Fruit fly (Drosophila melanogaster) whole organism, embryonic: ENCODE measurements around the gene RpL37A.
A peak's percentile ranks its signal among the peaks of the same experiment; 100 is the strongest.

ENCODE experiments used
- Asciz ChIP-seq: fragments of 200-800 bp; sonication (Bioruptor generic); optimal IDR thresholded peaks from 2 replicates; lab custom pipeline; 2017; ENCODE audit warnings: missing biosample characterization, mild to moderate bottlenecking, missing genetic modification characterization, missing genetic modification reagents
- B-H1 ChIP-seq: fragments of 200-800 bp; sonication (Bioruptor generic); IDR thresholded peaks from 3 replicates; pipeline ENCODE4 v1.3.6; 2022; ENCODE audit warnings: missing biosample characterization, missing genetic modification characterization
- CG10462 ChIP-seq: fragments of 200-800 bp; sonication (Bioruptor generic); optimal IDR thresholded peaks from 2 replicates; lab custom pipeline; 2016; ENCODE audit warnings: missing biosample characterization, missing genetic modification characterization
- CG10543 ChIP-seq: fragments of 200-800 bp; sonication (Bioruptor generic); optimal IDR thresholded peaks from 3 replicates; lab custom pipeline; 2017; ENCODE audit warnings: missing biosample characterization, mild to moderate bottlenecking, missing genetic modification characterization, moderate library complexity
- CG12236 ChIP-seq: fragments of 200-800 bp; sonication (Bioruptor generic); optimal IDR thresholded peaks from 2 replicates; lab custom pipeline; 2016; ENCODE audit warnings: missing biosample characterization, missing genetic modification characterization
- CG1233 ChIP-seq: fragments of 200-800 bp; sonication (Bioruptor generic); optimal IDR thresholded peaks from 4 replicates; lab custom pipeline; 2018; ENCODE audit warnings: missing biosample characterization, mild to moderate bottlenecking, missing genetic modification characterization
- CG15011 ChIP-seq: fragments of 200-800 bp; sonication (Bioruptor generic); optimal IDR thresholded peaks from 3 replicates; lab custom pipeline; 2018; ENCODE audit warnings: missing biosample characterization, mild to moderate bottlenecking, missing genetic modification characterization
- CG15514 ChIP-seq: fragments of 200-800 bp; sonication (Bioruptor generic); optimal IDR thresholded peaks from 3 replicates; lab custom pipeline; 2017; ENCODE audit warnings: missing biosample characterization, missing genetic modification characterization, mild to moderate bottlenecking, moderate library complexity, missing genetic modification reagents
- CG1603 ChIP-seq: fragments of 200-800 bp; sonication (Bioruptor generic); optimal IDR thresholded peaks from 2 replicates; lab custom pipeline; 2019; ENCODE audit warnings: missing biosample characterization, mild to moderate bottlenecking, missing genetic modification characterization, moderate library complexity
- CG17568 ChIP-seq: fragments of 200-800 bp; sonication (Bioruptor generic); optimal IDR thresholded peaks from 2 replicates; lab custom pipeline; 2018; ENCODE audit warnings: missing biosample characterization, mild to moderate bottlenecking, missing genetic modification characterization, moderate library complexity
- CG2199 ChIP-seq: fragments of 200-800 bp; sonication (Bioruptor generic); IDR thresholded peaks from 3 replicates; pipeline ENCODE4 v1.3.6; 2022; ENCODE audit warnings: missing biosample characterization, missing genetic modification characterization
- CG33557 ChIP-seq: fragments of 200-800 bp; sonication (Bioruptor generic); optimal IDR thresholded peaks from 2 replicates; lab custom pipeline; 2019; ENCODE audit warnings: missing biosample characterization, mild to moderate bottlenecking, missing genetic modification characterization, moderate library complexity
- CG3847 ChIP-seq: fragments of 200-800 bp; sonication (Bioruptor generic); IDR thresholded peaks from 2 replicates; pipeline ENCODE4 v1.3.6; 2022; ENCODE audit warnings: missing biosample characterization, missing genetic modification characterization
- CG6272 ChIP-seq: fragments of 200-800 bp; sonication (Bioruptor generic); IDR thresholded peaks from 2 replicates; pipeline ENCODE4 v1.3.6; 2022; ENCODE audit warnings: missing biosample characterization, missing genetic modification characterization
- CG6813 ChIP-seq: fragments of 200-800 bp; sonication (Bioruptor generic); optimal IDR thresholded peaks from 2 replicates; lab custom pipeline; 2017; ENCODE audit warnings: missing biosample characterization, missing genetic modification characterization, mild to moderate bottlenecking, moderate library complexity, missing genetic modification reagents
- CG8281 ChIP-seq: fragments of 200-800 bp; sonication (Bioruptor generic); optimal IDR thresholded peaks from 2 replicates; lab custom pipeline; 2018; ENCODE audit warnings: missing biosample characterization, mild to moderate bottlenecking, missing genetic modification characterization, moderate library complexity
- CG8944 ChIP-seq: fragments of 200-800 bp; sonication (Bioruptor generic); optimal IDR thresholded peaks from 3 replicates; lab custom pipeline; 2016; ENCODE audit warnings: missing biosample characterization, missing genetic modification characterization
- CG9215 ChIP-seq: fragments of 200-800 bp; sonication (Bioruptor generic); IDR thresholded peaks from 2 replicates; pipeline ENCODE4 v1.3.6; 2022; ENCODE audit warnings: missing biosample characterization, missing genetic modification characterization
- Doc2 ChIP-seq: fragments of 200-800 bp; sonication (Bioruptor generic); IDR thresholded peaks from 2 replicates; pipeline ENCODE4 v1.3.6; 2022; ENCODE audit warnings: missing biosample characterization, missing genetic modification characterization
- Dp ChIP-seq: fragments of 200-800 bp; sonication (Bioruptor generic); optimal IDR thresholded peaks from 2 replicates; lab custom pipeline; 2018; ENCODE audit warnings: missing biosample characterization, mild to moderate bottlenecking, missing genetic modification characterization, moderate library complexity
- HLH4C ChIP-seq: fragments of 200-800 bp; sonication (Bioruptor generic); IDR thresholded peaks from 3 replicates; pipeline ENCODE4 v1.3.6; 2022; ENCODE audit warnings: missing biosample characterization, missing genetic modification characterization; ENCODE audit not compliant: partially characterized antibody
- HLH54F ChIP-seq: fragments of 200-800 bp; sonication (Bioruptor generic); optimal IDR thresholded peaks from 3 replicates; lab custom pipeline; 2016; ENCODE audit warnings: missing biosample characterization, missing genetic modification characterization
- HmgD ChIP-seq: fragments of 200-800 bp; sonication (Bioruptor generic); optimal IDR thresholded peaks from 3 replicates; lab custom pipeline; 2016; ENCODE audit warnings: missing biosample characterization, missing genetic modification characterization
- HmgZ ChIP-seq: fragments of 200-800 bp; sonication (Bioruptor generic); optimal IDR thresholded peaks from 2 replicates; lab custom pipeline; 2018; ENCODE audit warnings: missing biosample characterization, mild to moderate bottlenecking, missing genetic modification characterization
- Hr3 ChIP-seq: fragments of 200-800 bp; sonication (Bioruptor generic); optimal IDR thresholded peaks from 3 replicates; lab custom pipeline; 2016; ENCODE audit warnings: missing biosample characterization, missing genetic modification characterization
- Hr51 ChIP-seq, 2 experiments: fragments of 200-800 bp; sonication (Bioruptor generic); optimal IDR thresholded peaks; 2 replicates in 1 of 2; 3 replicates in 1 of 2; lab custom pipeline; 2016 to 2018; ENCODE audit warnings: missing biosample characterization in 2 of 2, missing genetic modification characterization in 2 of 2, mild to moderate bottlenecking in 1 of 2, moderate library complexity in 1 of 2
- Hsf ChIP-seq: fragments of 200-800 bp; sonication (Bioruptor generic); optimal IDR thresholded peaks from 3 replicates; lab custom pipeline; 2016; ENCODE audit warnings: missing biosample characterization, missing genetic modification characterization
- MBD-R2 ChIP-seq: fragments of 200-800 bp; sonication (Bioruptor generic); IDR thresholded peaks from 2 replicates; pipeline ENCODE4 v1.3.6; 2022; ENCODE audit warnings: missing biosample characterization, missing genetic modification characterization
- Myb ChIP-seq: fragments of 200-800 bp; sonication (Bioruptor generic); optimal IDR thresholded peaks from 2 replicates; lab custom pipeline; 2016; ENCODE audit warnings: missing biosample characterization, missing genetic modification characterization
- NC2β ChIP-seq: fragments of 200-800 bp; sonication (Bioruptor generic); optimal IDR thresholded peaks from 2 replicates; lab custom pipeline; 2016; ENCODE audit warnings: missing biosample characterization, missing genetic modification characterization
- Ptx1 ChIP-seq: fragments of 200-800 bp; sonication (Bioruptor generic); IDR thresholded peaks from 2 replicates; pipeline ENCODE4 v1.3.6; 2022; ENCODE audit warnings: missing biosample characterization, missing genetic modification characterization
- TFAM ChIP-seq: fragments of 200-800 bp; sonication (Bioruptor generic); optimal IDR thresholded peaks from 2 replicates; lab custom pipeline; 2017; ENCODE audit warnings: missing biosample characterization, missing genetic modification characterization, inconsistent platforms
- Usf ChIP-seq: fragments of 200-800 bp; sonication (Bioruptor generic); optimal IDR thresholded peaks from 2 replicates; lab custom pipeline; 2017; ENCODE audit warnings: missing genotype, missing biosample characterization, missing genetic modification characterization
- cas ChIP-seq: fragments of 200-800 bp; sonication (Bioruptor generic); IDR thresholded peaks from 2 replicates; pipeline ENCODE4 v1.3.6; 2022; ENCODE audit warnings: missing biosample characterization, missing genetic modification characterization
- chn ChIP-seq: fragments of 200-800 bp; sonication (Bioruptor generic); optimal IDR thresholded peaks from 2 replicates; lab custom pipeline; 2016; ENCODE audit warnings: missing biosample characterization, missing genetic modification characterization
- ci ChIP-seq: fragments of 200-800 bp; sonication (Bioruptor generic); IDR thresholded peaks from 3 replicates; pipeline ENCODE4 v1.3.6; 2022; ENCODE audit warnings: missing biosample characterization, missing genetic modification characterization
- dmrt11E ChIP-seq: fragments of 200-800 bp; sonication (Bioruptor generic); optimal IDR thresholded peaks from 3 replicates; lab custom pipeline; 2018; ENCODE audit warnings: missing biosample characterization, mild to moderate bottlenecking, missing genetic modification characterization, moderate library complexity
- dmrt99B ChIP-seq: fragments of 200-800 bp; sonication (Bioruptor generic); optimal IDR thresholded peaks from 2 replicates; lab custom pipeline; 2018; ENCODE audit warnings: missing biosample characterization, mild to moderate bottlenecking, missing genetic modification characterization, moderate library complexity
- emc ChIP-seq: fragments of 200-800 bp; sonication (Bioruptor generic); optimal IDR thresholded peaks from 2 replicates; lab custom pipeline; 2016; ENCODE audit warnings: missing biosample characterization, missing genetic modification characterization
- ems ChIP-seq: fragments of 200-800 bp; sonication (Bioruptor generic); optimal IDR thresholded peaks from 3 replicates; lab custom pipeline; 2016; ENCODE audit warnings: missing biosample characterization, missing genetic modification characterization
- en ChIP-seq: fragments of 200-800 bp; sonication (Bioruptor generic); optimal IDR thresholded peaks from 2 replicates; lab custom pipeline; 2016; ENCODE audit warnings: missing biosample characterization, missing genetic modification characterization
- fd3F ChIP-seq: fragments of 200-800 bp; sonication (Bioruptor generic); optimal IDR thresholded peaks from 2 replicates; lab custom pipeline; 2018; ENCODE audit warnings: missing biosample characterization, mild to moderate bottlenecking, missing genetic modification characterization, moderate library complexity
- ftz-f1 ChIP-seq: fragments of 200-800 bp; sonication (Bioruptor generic); optimal IDR thresholded peaks from 2 replicates; lab custom pipeline; 2016; ENCODE audit warnings: missing biosample characterization, missing genetic modification characterization
- oc ChIP-seq: fragments of 200-800 bp; sonication (Bioruptor generic); optimal IDR thresholded peaks from 2 replicates; lab custom pipeline; 2018; ENCODE audit warnings: missing biosample characterization, mild to moderate bottlenecking, missing genetic modification characterization, moderate library complexity
- pan ChIP-seq, 4 experiments: fragments of >200 bp in 3 of 4; fragments of 200-800 bp in 1 of 4; sonication (Bioruptor generic) in 1 of 4; optimal IDR thresholded peaks in 3 of 4; IDR thresholded peaks in 1 of 4; 2 replicates each; pipeline versions ENCODE4 v1.3.6 to Lab custom; 2017 to 2022; ENCODE audit warnings: missing biosample characterization in 2 of 4, missing genetic modification characterization in 2 of 4, mixed read lengths in 1 of 4
- row ChIP-seq: fragments of 200-800 bp; sonication (Bioruptor generic); IDR thresholded peaks from 3 replicates; pipeline ENCODE4 v1.3.6; 2022; ENCODE audit warnings: missing biosample characterization, missing genetic modification characterization
- tgo ChIP-seq: fragments of 200-800 bp; sonication (Bioruptor generic); IDR thresholded peaks from 3 replicates; pipeline ENCODE4 v1.3.6; 2022; ENCODE audit warnings: missing biosample characterization, missing genetic modification characterization
- wdn ChIP-seq: fragments of 200-800 bp; sonication (Bioruptor generic); IDR thresholded peaks from 2 replicates; pipeline ENCODE4 v1.3.6; 2022; ENCODE audit warnings: missing biosample characterization, missing genetic modification characterization
- zen2 ChIP-seq: fragments of 200-800 bp; sonication (Bioruptor generic); IDR thresholded peaks from 3 replicates; pipeline ENCODE4 v1.3.6; 2022; ENCODE audit warnings: missing biosample characterization, missing genetic modification characterization; ENCODE audit not compliant: partially characterized antibody

The RpL37A gene

dm6 chr2L:5059645-5060254 lies 11.0 kb upstream of the RpL37A start, which contains the start of gene Rpn11 (continued):
- TF ChIP-seq CG3847 (GFP tag; lab: Robert Waterston, UW), result peak; percentile 58
- TF ChIP-seq oc (tag; lab: Kevin White, UChicago), result no peak
- TF ChIP-seq zen2 (GFP tag; lab: Robert Waterston, UW), result no peak
- TF ChIP-seq CG6813, result no peak
- TF ChIP-seq Asciz (GFP tag; lab: Kevin White, UChicago), result peak; percentile 15
- TF ChIP-seq Ptx1 (GFP tag; lab: Robert Waterston, UW), result peak; percentile 58
- TF ChIP-seq Myb (GFP tag; lab: Kevin White, UChicago), result no peak
- TF ChIP-seq CG10462 (GFP tag; lab: Kevin White, UChicago), result peak; percentile 11
- TF ChIP-seq cas (GFP tag; lab: Robert Waterston, UW), result no peak
- TF ChIP-seq Hsf (GFP tag; lab: Kevin White, UChicago), result peak; percentile 59
- TF ChIP-seq CG2199 (GFP tag; lab: Robert Waterston, UW), result no peak
- TF ChIP-seq CG33557 (GFP tag; lab: Kevin White, UChicago), result peak; percentile 58
- TF ChIP-seq Dp (GFP tag; lab: Kevin White, UChicago), result peak; percentile 87
- no peak for TF ChIP-seq CG8281
- peak; percentile 44 for TF ChIP-seq HLH4C
- no peak; the same call in 2 of the 3 replicates for TF ChIP-seq tgo (GFP tag; lab: Robert Waterston, UW)
- 0 out of 2 replicates have a peak, but pooled peaks have one; percentile 12 for TF ChIP-seq CG6272
- TF ChIP-seq ems, result peak; percentile 13
- peak; percentile 30 for TF ChIP-seq CG15514 (GFP tag; lab: Kevin White, UChicago)
- TF ChIP-seq ftz-f1 (GFP tag; lab: Kevin White, UChicago), result no peak
- TF ChIP-seq HmgZ (tag; lab: Kevin White, UChicago), result peak; percentile 40
- no peak for TF ChIP-seq HmgD (GFP tag; lab: Kevin White, UChicago)
- TF ChIP-seq NC2β, result no peak
- peak; percentile 70 for TF ChIP-seq dmrt11E (tag; lab: Kevin White, UChicago)
- peak; percentile 32 for TF ChIP-seq HLH54F (GFP tag; lab: Kevin White, UChicago)
- peak; percentile 23 for TF ChIP-seq CG17568 (GFP tag; lab: Kevin White, UChicago)
- peak; percentile 73 for TF ChIP-seq MBD-R2 (GFP tag; lab: Robert Waterston, UW)
- peak; percentile 40; the same call in 1 of the 2 replicates for TF ChIP-seq CG9215 (GFP tag; lab: Robert Waterston, UW)
- no peak for TF ChIP-seq Doc2 (GFP tag; lab: Robert Waterston, UW)
- no peak for TF ChIP-seq TFAM (GFP tag; lab: Kevin White, UChicago)
- TF ChIP-seq dmrt99B, result peak; percentile 68
- peak; percentile 74 for TF ChIP-seq Hr3
- peak; percentile 30 for TF ChIP-seq CG1233 (GFP tag; lab: Kevin White, UChicago)
- TF ChIP-seq fd3F (GFP tag; lab: Kevin White, UChicago), result peak; percentile 45
- peak; percentile 31 for TF ChIP-seq CG15011
- TF ChIP-seq CG12236, result no peak
- TF ChIP-seq pan (optimal IDR thresholded peaks at IDR 0.05; lab: Kevin White, UChicago), result no peak
- TF ChIP-seq pan (GFP tag; optimal IDR thresholded peaks at IDR 0.05 in 1 of 2, IDR thresholded peaks at IDR 0.05 in 1 of 2), result peak in 1 of 2 experiments; percentile 44
- TF ChIP-seq wdn (GFP tag; lab: Robert Waterston, UW), result no peak
- no peak for TF ChIP-seq en (GFP tag; lab: Kevin White, UChicago)
- TF ChIP-seq Hr51 (GFP tag; optimal IDR thresholded peaks at IDR 0.05; lab: Kevin White, UChicago), result peak in 1 of 2 experiments; percentile 61
- TF ChIP-seq emc (GFP tag; lab: Kevin White, UChicago), result no peak
- TF ChIP-seq CG1603, result peak; percentile 47
- TF ChIP-seq chn (GFP tag; lab: Kevin White, UChicago), result no peak
- peak; percentile 81 for TF ChIP-seq CG10543
- 0 out of 3 replicates have a peak, but pooled peaks have one; percentile 9 for TF ChIP-seq ci (GFP tag; lab: Robert Waterston, UW)
- peak; percentile 41; the same call in 1 of the 3 replicates for TF ChIP-seq B-H1 (GFP tag; lab: Robert Waterston, UW)
- TF ChIP-seq row (GFP tag; lab: Robert Waterston, UW), result peak; percentile 80
- peak; percentile 7 for TF ChIP-seq Usf (GFP tag; lab: Kevin White, UChicago)
- no peak for TF ChIP-seq CG8944 (GFP tag; lab: Kevin White, UChicago)
